Fruit fly (Drosophila melanogaster): ENCODE measurements around the gene CG33673.

CG33673 gene

dm6 chr2L:1907098-1907497 is 39.4 kb downstream of the CG33673 start:
- TF ChIP-seq Ets98B (GFP tag; IDR thresholded peaks at IDR 0.05) (peak; percentile 38), CG12605 (GFP tag; IDR thresholded peaks at IDR 0.05) (no peak), CG17806 (tag; optimal IDR thresholded peaks at IDR 0.05) (no peak), Pif1B (GFP tag; optimal IDR thresholded peaks at IDR 0.05) (no peak), Snoo (tag; optimal IDR thresholded peaks at IDR 0.05) (peak; percentile 30), CG15710 (tag; optimal IDR thresholded peaks at IDR 0.05) (no peak), fd96Ca (GFP tag; IDR thresholded peaks at IDR 0.05) (peak; percentile 52; the same call in 2 of the 3 replicates), CG34367 (tag; optimal IDR thresholded peaks at IDR 0.05) (no peak), CG32121 (GFP tag; IDR thresholded peaks at IDR 0.05) (no peak), EcR (GFP tag; optimal IDR thresholded peaks at IDR 0.05) (no peak), CG4496 (GFP tag; IDR thresholded peaks at IDR 0.05) (0 out of 3 replicates have a peak, but pooled peaks have one; percentile 33)

dm6 chr2L:1906326-1906725 is 40.2 kb downstream of the CG33673 start:
- TF ChIP-seq CG8159 (tag; optimal IDR thresholded peaks at IDR 0.05) = no peak
- peak; percentile 7 for TF ChIP-seq EcR (GFP tag; optimal IDR thresholded peaks at IDR 0.05)

- TF ChIP-seq Ets98B (GFP tag; IDR thresholded peaks at IDR 0.05) (no peak), CG10348 (GFP tag; IDR thresholded peaks at IDR 0.05) (0 out of 2 replicates have a peak, but pooled peaks have one; percentile 24), gl (tag; optimal IDR thresholded peaks at IDR 0.05) (no peak), CG4496 (GFP tag; IDR thresholded peaks at IDR 0.05) (no peak), fd96Ca (GFP tag; IDR thresholded peaks at IDR 0.05) (peak; percentile 25; the same call in 1 of the 3 replicates), CG32121 (GFP tag; IDR thresholded peaks at IDR 0.05) (0 out of 2 replicates have a peak, but pooled peaks have one; percentile 31)
Measured at dm6 chr2L:1902904-1903303, 43.6 kb downstream of the CG33673 start.

dm6 chr2L:1902243-1902642 is 44.3 kb downstream of the CG33673 start:
- TF ChIP-seq CG17806 (tag; optimal IDR thresholded peaks at IDR 0.05) (no peak), EcR (GFP tag; optimal IDR thresholded peaks at IDR 0.05) (no peak), CG14655 (GFP tag; optimal IDR thresholded peaks at IDR 0.05) (no peak), CG8159 (tag; optimal IDR thresholded peaks at IDR 0.05) (no peak), Ets98B (GFP tag; IDR thresholded peaks at IDR 0.05) (no peak), fd96Ca (GFP tag; IDR thresholded peaks at IDR 0.05) (no peak), CG12605 (GFP tag; IDR thresholded peaks at IDR 0.05) (no peak), CG10348 (GFP tag; IDR thresholded peaks at IDR 0.05) (no peak), Pif1A (GFP tag; optimal IDR thresholded peaks at IDR 0.05) (no peak), rn (GFP tag; IDR thresholded peaks at IDR 0.05) (no peak), Snoo (tag; optimal IDR thresholded peaks at IDR 0.05) (no peak), CG34367 (tag; optimal IDR thresholded peaks at IDR 0.05) (no peak)

dm6 chr2L:1901269-1901668 is 45.3 kb downstream of the CG33673 start:
- no peak for TF ChIP-seq CG15710 (tag; optimal IDR thresholded peaks at IDR 0.05)
- TF ChIP-seq CG12605 (GFP tag; IDR thresholded peaks at IDR 0.05) = no peak
- TF ChIP-seq EcR (GFP tag; optimal IDR thresholded peaks at IDR 0.05) = peak; percentile 28
- no peak for TF ChIP-seq CG13204 (GFP tag; optimal IDR thresholded peaks at IDR 0.05)
- TF ChIP-seq CG8159 (tag; optimal IDR thresholded peaks at IDR 0.05) = no peak

Data from whole organism, pupa.